Worm (Caenorhabditis elegans) whole organism, young adult: Measurements from ENCODE around the gene npr-30.
"Not testable (repeated sequence)": the region's sequence is repeated elsewhere in the genome, so short reads cannot be mapped to it uniquely, and the experiment has no call there.

Experiments used
- akir-1 ChIP-seq: fragments of 200-800 bp; sonication (Bioruptor generic); optimal IDR thresholded peaks from 2 replicates; lab custom pipeline; 2018; ENCODE audit warnings: mild to moderate bottlenecking, missing genetic modification characterization, moderate library complexity, missing compliant biosample characterization
- ceh-27 ChIP-seq: fragments of 200-800 bp; sonication (Bioruptor generic); optimal IDR thresholded peaks from 2 replicates; lab custom pipeline; 2018; ENCODE audit warnings: mild to moderate bottlenecking, missing genetic modification characterization, moderate library complexity, missing compliant biosample characterization
- ceh-79 ChIP-seq: sonication (generic microtip); optimal IDR thresholded peaks from 2 replicates; lab custom pipeline; 2017; ENCODE audit warnings: mild to moderate bottlenecking, missing genetic modification characterization, missing compliant biosample characterization
- chd-7 ChIP-seq: sonication (generic microtip); optimal IDR thresholded peaks from 2 replicates; lab custom pipeline; 2016; ENCODE audit warnings: mild to moderate bottlenecking, missing genetic modification characterization, moderate library complexity, missing compliant biosample characterization
- egl-18 ChIP-seq: fragments of 200-800 bp; sonication (Bioruptor generic); IDR thresholded peaks from 2 replicates; pipeline ENCODE4 v1.3.6; 2022; ENCODE audit warnings: missing genetic modification reagents, missing genetic modification characterization, missing compliant biosample characterization
- egl-44 ChIP-seq: fragments of 200-800 bp; sonication (Bioruptor generic); IDR thresholded peaks from 2 replicates; pipeline ENCODE4 v1.3.6; 2022; ENCODE audit warnings: missing genetic modification reagents, missing genetic modification characterization, missing compliant biosample characterization
- hlh-12 ChIP-seq: sonication (generic microtip); optimal IDR thresholded peaks from 2 replicates; lab custom pipeline; 2016; ENCODE audit warnings: missing genetic modification characterization, missing compliant biosample characterization
- lir-1 ChIP-seq: fragments of 200-800 bp; sonication (Bioruptor generic); conservative IDR thresholded peaks from 2 replicates; pipeline ENCODE4 v1.3.6; 2022; ENCODE audit warnings: missing genetic modification reagents, missing genetic modification characterization, missing compliant biosample characterization
- snpc-4 ChIP-seq, 5 experiments: fragments of 150-350 bp in 1 of 5; sonication (generic microtip) in 4 of 5; optimal IDR thresholded peaks; 2 replicates each; lab custom pipeline; 2014 to 2018; ENCODE audit warnings: missing genetic modification characterization in 5 of 5, missing biosample characterization in 3 of 5, antibody characterized with exemption in 2 of 5, mild to moderate bottlenecking in 2 of 5, missing compliant biosample characterization in 2 of 5, missing genotype in 2 of 5, moderate library complexity in 2 of 5, missing genetic modification reagents in 1 of 5

DNA sequence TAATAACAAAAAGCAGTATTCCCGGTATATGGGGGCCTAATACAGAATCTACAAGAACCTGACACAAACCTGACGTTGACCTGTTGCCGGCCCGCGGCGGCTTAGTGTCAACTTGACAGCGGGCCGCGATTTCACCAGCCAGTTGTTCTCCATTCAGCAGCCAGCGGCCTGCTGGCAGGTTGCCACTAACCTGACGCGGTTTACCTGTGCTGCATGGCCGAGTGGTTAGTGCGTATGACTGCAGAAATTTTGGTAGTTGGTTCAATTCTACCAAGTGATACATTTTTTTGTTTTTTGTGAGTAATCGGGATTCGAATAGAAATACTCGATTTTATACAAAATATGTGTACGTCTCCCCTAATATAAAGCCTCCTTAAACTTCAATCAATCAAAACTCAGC lies 55.6 kb downstream of the npr-30 start:
- not testable (repeated sequence) for TF ChIP-seq snpc-4 (GFP tag; optimal IDR thresholded peaks at IDR 0.05; lab: Kevin White, UChicago); snpc-4 (tag; optimal IDR thresholded peaks at IDR 0.05; lab: Kevin White, UChicago); ceh-79 (tag; lab: Kevin White, UChicago); lir-1 (GFP tag; lab: Robert Waterston, UW); ceh-27 (GFP tag; lab: Kevin White, UChicago); egl-44; egl-18; chd-7 (tag; lab: Kevin White, UChicago); hlh-12; akir-1 (GFP tag; lab: Kevin White, UChicago)
